Fruit fly (Drosophila melanogaster) whole organism, prepupa: Measurements from ENCODE around the gene Hsp110.

Source experiments
- Blimp-1 ChIP-seq: fragments of 200-800 bp; sonication (Bioruptor generic); optimal IDR thresholded peaks from 3 replicates; lab custom pipeline; 2017; ENCODE audit warnings: missing biosample characterization, missing genetic modification characterization, mild to moderate bottlenecking, moderate library complexity, missing genetic modification reagents
- CG11294 ChIP-seq: fragments of 200-800 bp; sonication (Bioruptor generic); IDR thresholded peaks from 2 replicates; pipeline ENCODE4 v1.3.6; 2022; ENCODE audit warnings: missing biosample characterization, missing genetic modification characterization
- CG1621 ChIP-seq: fragments of 200-800 bp; sonication (Bioruptor generic); optimal IDR thresholded peaks from 3 replicates; lab custom pipeline; 2018; ENCODE audit warnings: missing biosample characterization, mild to moderate bottlenecking, missing genetic modification characterization
- Eip78C ChIP-seq: fragments of 200-800 bp; sonication (Bioruptor generic); peaks from one replicate; lab custom pipeline; 2016; ENCODE audit warnings: missing biosample characterization, missing genetic modification characterization
- Gug ChIP-seq: fragments of 200-800 bp; sonication (Bioruptor generic); IDR thresholded peaks from 2 replicates; pipeline ENCODE4 v1.3.6; 2022; ENCODE audit warnings: missing biosample characterization, missing genetic modification characterization
- Hr4 ChIP-seq: fragments of 200-800 bp; sonication (Bioruptor generic); optimal IDR thresholded peaks from 3 replicates; lab custom pipeline; 2016; ENCODE audit warnings: missing biosample characterization, missing genetic modification characterization
- Sox14 ChIP-seq: fragments of 200-800 bp; sonication (Bioruptor generic); optimal IDR thresholded peaks from 3 replicates; lab custom pipeline; 2016; ENCODE audit warnings: missing biosample characterization, missing genetic modification characterization
- achi ChIP-seq: fragments of 200-800 bp; sonication (Bioruptor generic); optimal IDR thresholded peaks from 3 replicates; lab custom pipeline; 2016; ENCODE audit warnings: missing biosample characterization, missing genetic modification characterization
- fd59A ChIP-seq: fragments of 200-800 bp; sonication (Bioruptor generic); optimal IDR thresholded peaks from 2 replicates; lab custom pipeline; 2017; ENCODE audit warnings: missing biosample characterization, mild to moderate bottlenecking, missing genetic modification characterization, missing genetic modification reagents

DNA sequence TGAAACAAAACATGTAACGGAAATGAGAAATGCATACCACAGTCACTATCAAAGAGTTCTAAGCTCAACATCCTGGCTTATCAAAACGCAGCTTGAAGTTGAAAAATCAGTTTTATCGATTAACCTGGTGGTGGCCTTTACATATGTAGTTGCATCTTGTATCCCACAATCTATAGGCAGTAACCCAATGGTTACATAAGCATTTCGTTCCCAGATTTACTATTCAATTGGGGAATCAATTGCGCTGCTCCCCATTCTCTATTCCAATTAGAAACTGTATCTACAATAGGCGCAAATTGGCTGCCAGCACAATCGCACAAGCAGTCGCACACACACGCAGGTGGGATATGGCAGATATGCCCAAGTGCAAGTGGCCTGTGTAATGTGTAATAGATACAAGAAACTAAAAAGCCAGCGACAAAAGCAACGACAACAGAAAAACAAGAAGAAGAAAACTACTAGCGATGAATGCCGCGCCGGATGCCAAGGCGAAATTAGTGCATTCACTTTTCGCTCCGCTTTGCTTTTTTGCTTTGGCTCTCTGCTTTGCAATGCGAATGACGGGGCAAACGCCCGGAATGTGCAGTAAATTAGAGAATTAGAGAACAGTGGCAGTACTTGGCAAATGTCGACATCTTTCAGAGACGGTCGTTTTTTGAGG, 31.1 kb upstream of the Hsp110 start:
- TF ChIP-seq Eip78C (GFP tag; lab: Kevin White, UChicago) (no peak), CG11294 (GFP tag; lab: Robert Waterston, UW) (no peak), Blimp-1 (no peak), achi (no peak), Sox14 (GFP tag; lab: Kevin White, UChicago) (no peak), Hr4 (no peak), fd59A (no peak), CG1621 (tag; lab: Kevin White, UChicago) (no peak), Gug (no peak)
